Worm (Caenorhabditis elegans) whole organism, midembryonic: Measurements from ENCODE around the gene F57E7.4.

Source experiments
- cog-1 ChIP-seq: sonication (generic microtip); optimal IDR thresholded peaks from 2 replicates; lab custom pipeline; 2016; ENCODE audit warnings: missing genetic modification characterization, missing compliant biosample characterization
- flt-1 ChIP-seq: fragments of 200-800 bp; sonication (Bioruptor generic); IDR thresholded peaks from 2 replicates; pipeline ENCODE4 v1.3.6; 2022; ENCODE audit warnings: missing genetic modification characterization, missing compliant biosample characterization
- tab-1 ChIP-seq: fragments of 200-800 bp; sonication (Bioruptor generic); IDR thresholded peaks from 2 replicates; pipeline ENCODE4 v1.3.6; 2022; ENCODE audit warnings: missing genetic modification characterization, missing compliant biosample characterization

ce11 chrV:16505828-16506227 is 25.0 kb upstream of the F57E7.4 start, which contains the start of gene nhr-54:
- TF ChIP-seq cog-1 (tag; lab: Kevin White, UChicago) = no peak
- no peak for TF ChIP-seq flt-1
- no peak for TF ChIP-seq tab-1
